Fruit fly (Drosophila melanogaster): ENCODE results near the gene Trf4-2.
A peak's percentile ranks its signal among the peaks of the same experiment; 100 is the strongest.

Trf4-2 gene

DNA sequence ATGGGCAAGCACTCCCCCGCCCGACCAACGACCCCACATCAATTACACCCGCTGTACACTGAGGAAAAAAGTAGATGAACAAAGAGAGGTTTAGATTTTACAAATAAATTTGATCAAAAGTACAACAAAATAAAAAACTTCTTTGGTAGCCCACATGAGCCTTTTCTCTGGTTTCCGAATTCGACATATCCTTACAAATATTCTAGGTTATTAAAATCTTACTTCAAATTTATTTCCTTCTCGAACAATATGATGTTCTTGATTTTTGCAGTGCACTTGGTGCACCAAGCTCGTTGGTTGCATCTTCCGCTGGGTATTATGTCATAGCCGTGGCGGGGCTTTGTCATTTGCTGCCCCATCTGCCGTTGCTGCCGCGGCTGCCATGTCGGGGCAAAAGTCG is 18.4 kb upstream of the Trf4-2 start:
- no peak for TF ChIP-seq CG17801 (GFP tag; optimal IDR thresholded peaks at IDR 0.05; ENCODE audit: partially characterized antibody)

DNA sequence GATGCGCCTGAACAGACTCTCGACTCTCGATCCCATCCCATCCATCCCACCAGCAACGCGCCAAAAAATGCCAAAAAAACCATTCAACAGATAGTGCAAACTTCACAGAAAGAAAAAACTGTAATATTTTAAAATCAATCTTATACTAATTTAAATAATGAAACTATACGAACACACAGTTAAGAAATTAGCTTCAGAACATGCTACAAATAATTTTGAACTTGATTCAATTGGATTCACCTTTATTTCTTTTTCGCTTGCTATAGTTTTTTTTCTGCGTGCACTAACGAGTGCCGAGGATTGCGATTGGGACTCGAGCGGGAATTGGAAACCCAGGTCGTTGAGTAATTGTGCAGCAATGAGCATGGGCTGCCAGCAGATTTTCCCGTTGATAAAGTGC is 17.0 kb upstream of the Trf4-2 start:
- TF ChIP-seq CG17801 (GFP tag; optimal IDR thresholded peaks at IDR 0.05; ENCODE audit: partially characterized antibody) = no peak

DNA sequence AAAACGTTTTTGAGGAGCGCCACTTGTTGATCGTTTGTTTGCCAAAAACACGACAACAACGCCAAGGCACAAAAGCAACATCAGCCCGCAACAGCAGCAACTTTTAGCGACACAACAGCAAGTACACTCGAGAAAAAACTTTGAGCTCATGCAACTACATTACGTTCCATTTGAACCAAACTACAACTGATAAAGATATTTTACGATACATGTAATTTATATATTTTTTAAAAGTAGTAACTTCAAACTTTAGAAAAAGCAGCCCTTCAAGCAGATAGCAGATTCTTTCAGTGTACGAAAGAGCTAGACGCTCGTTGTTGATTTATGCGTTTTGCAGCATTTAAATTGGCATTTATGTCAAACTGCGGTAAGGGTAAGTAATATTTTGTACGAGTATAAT is 14.9 kb upstream of the Trf4-2 start:
- TF ChIP-seq CG17801 (GFP tag; optimal IDR thresholded peaks at IDR 0.05; ENCODE audit: partially characterized antibody) = no peak

DNA sequence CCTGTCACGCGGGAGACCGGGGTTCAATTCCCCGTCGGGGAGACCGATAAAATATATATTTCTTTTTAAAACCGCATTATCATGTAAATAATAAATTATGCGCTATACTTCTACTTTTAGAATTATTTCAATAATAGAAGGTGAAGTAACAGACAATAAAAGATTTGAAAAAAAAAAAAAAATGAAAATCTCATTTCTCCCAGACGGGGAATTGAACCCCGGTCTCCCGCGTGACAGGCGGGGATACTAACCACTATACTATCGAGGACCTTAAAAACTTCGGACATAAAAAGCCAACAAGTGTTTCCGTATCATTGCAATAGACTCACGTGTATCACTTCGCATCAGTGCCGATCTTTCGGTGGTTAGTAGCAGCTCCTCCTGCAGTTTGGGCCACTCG is 10.2 kb upstream of the Trf4-2 start:
- TF ChIP-seq CG17801 (GFP tag; optimal IDR thresholded peaks at IDR 0.05; ENCODE audit: partially characterized antibody) = no peak

DNA sequence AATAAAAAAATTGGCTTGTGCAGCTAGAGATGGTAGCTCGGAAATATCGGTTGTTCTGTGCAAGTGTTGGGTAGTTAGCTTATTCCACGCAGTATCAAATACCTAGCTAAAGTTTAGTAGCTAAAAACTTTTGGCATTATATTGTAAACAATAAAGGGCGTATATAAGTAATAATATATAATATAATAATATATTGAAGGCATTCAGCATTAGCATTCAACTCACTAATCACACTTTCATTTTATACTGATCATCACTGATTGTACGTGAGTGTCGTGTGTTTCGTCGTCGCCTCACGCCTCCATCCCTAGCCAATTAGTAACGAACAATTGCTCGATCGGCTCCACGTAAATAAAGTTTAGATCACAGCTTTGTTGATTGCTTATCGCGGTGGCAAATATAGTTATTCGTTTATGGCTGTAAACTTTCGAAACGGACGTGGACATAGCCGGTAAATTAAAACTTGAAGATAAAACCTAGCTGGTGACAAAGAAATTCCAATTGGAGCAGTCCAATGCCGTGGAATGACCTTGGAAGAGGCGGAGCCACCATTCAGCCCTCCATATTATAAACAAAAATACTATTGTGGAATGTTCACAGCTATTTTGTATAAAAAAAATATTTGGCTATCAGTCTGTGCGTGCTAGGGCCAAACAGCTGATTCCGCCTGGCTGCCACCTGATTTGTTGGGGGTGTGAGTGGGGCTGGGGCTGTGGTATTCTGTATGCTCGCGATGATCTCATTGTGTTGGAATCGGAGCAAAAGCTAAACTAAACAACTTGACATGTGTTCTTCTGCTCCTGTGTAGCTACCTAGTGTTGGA is 7.0 kb upstream of the Trf4-2 start, which contains the start of the genes PIG-S, sud1 and CG11168:
Gene PIG-S, minus strand, starts transcription at position 51 of the 823 bp plus-strand sequence.
Gene sud1, minus strand, starts transcription at position 51 of the 823 bp plus-strand sequence.
Gene CG11168, plus strand, starts transcription at position 293 of the 823 bp plus-strand sequence.
- TF ChIP-seq CG17801 (GFP tag; optimal IDR thresholded peaks at IDR 0.05; ENCODE audit: partially characterized antibody) = peak; percentile 58

DNA sequence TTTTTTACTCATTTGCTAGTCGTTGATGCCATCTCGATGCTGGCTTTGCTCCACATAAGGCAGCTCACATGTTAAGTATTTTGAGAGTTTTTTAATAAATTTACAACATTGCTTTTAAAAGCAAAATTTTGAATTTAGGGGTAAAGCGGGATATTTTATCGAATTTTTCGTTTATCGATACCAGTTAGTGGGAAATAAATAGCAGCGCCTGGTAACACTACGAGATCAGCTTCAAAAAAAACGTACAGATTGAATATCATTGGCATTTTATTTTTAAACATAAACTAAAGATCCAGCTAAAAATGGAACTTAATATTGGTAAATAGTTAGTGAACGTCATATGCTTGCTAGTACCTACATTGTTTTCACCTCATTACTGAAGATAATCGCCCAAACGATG is 2.7 kb upstream of the Trf4-2 start, which contains the start of gene Mink:
Gene Mink, plus strand, starts transcription at position 204 of the 400 bp plus-strand sequence.
- TF ChIP-seq CG17801 (GFP tag; optimal IDR thresholded peaks at IDR 0.05; ENCODE audit: partially characterized antibody) = no peak

DNA sequence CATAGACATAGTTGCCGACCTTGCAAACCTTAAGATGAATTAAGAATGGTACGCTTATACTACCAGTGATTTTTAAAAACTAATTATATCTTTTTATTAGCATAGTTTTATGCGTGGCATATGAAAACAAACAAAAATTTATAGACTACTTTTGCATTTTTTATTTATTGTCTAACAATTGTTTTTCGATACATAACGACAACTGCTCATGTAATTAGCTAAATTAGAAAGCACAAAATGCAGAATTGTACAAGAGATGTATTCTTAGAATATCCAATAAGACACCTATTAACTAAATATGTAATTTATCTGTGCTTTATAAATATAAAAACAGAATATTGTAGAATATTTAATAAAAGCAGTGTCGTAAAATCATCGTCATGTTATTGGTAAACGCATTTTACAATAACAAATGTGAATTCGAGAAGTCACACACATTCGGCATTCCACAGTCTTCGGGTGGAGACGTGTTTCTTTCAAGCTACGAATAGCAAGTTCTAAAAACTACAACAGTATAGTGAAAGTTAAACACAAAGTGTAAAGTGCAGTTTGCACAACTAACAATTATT is 1.8 kb downstream of the Trf4-2 start:
- TF ChIP-seq CG17801 (GFP tag; optimal IDR thresholded peaks at IDR 0.05; ENCODE audit: partially characterized antibody) = no peak

DNA sequence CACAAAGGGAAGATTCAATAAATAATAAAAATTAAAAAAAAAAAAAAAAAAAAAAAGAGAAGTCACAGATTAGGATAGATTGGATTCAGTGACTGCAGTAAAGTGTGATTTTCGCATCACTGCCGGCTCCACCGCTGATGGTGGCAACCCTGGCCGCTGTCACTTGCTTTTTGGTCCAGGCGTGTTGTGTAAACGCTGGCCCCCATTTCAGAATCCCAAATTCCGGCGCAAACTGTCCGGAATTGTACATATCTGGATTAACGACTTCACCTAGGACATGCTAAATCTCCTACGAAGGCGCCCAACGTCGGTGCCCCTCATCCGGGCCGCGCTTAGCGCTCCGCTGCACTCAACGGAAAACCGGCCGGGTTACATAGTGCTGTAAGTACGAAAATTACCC is 6.8 kb downstream of the Trf4-2 start, which contains the start of gene CG11771:
Gene CG11771, plus strand, starts transcription at position 155 of the 400 bp plus-strand sequence.
- TF ChIP-seq CG17801 (GFP tag; optimal IDR thresholded peaks at IDR 0.05; ENCODE audit: partially characterized antibody) = no peak

DNA sequence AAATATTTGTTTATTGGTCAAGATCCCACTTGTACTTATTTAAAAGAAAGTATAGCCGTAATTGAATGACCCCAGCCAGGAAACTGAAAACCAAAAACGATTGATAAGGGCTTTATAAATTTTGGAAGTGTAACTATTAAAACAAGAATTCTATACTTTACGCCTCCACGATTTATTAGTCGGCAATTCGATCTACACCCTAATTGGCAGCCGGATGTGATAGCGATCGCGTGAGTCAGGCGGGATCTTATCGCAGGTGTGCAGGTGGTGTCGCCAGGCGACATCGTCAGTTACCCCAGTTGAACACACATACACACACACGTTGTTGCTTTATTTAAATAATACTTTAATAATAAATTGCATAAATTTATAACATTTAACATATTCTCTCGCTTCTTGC is 9.5 kb downstream of the Trf4-2 start:
- TF ChIP-seq CG17801 (GFP tag; optimal IDR thresholded peaks at IDR 0.05; ENCODE audit: partially characterized antibody) = no peak

DNA sequence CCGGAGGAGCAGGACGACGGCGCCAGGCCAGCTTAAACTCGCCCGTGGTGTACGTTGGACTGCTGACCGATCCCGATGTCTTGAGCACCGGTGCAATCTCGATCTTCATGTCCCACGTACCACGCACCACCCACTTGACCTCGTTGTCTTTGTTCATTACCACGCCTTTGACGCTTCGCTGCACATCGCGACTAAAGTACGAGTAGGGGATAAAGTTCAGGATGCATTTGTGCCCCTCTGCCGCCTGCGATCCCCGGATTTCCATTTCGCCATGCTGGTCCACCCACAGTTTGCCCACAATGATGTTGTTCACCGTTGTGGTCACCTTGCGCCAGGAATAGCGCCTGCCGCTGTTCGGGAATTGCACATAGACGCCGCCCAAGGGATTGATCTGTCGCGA is 10.7 kb downstream of the Trf4-2 start:
- no peak for TF ChIP-seq CG17801 (GFP tag; optimal IDR thresholded peaks at IDR 0.05; ENCODE audit: partially characterized antibody)

DNA sequence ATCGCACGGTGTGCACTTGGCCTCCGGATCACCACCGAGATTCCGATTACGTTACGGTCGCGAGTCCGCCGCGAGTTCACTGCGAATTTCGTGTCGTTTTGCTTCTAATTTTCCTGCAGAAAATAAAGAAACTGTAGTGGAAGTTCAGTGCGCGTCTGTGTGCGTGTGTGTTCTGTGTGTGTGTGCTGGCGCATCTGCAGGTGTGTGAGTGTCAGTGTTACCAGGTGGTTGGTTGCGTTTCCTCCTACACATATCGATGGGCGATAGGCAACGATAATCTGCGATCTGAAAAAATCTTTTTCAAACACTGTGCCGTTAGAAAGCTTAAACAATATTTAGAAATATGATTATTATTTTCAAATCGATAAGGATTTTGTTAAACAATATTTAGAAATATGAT is 13.0 kb downstream of the Trf4-2 start, which contains the start of gene Osbp:
Gene Osbp, minus strand, starts transcription at position 174 of the 400 bp plus-strand sequence.
- peak; percentile 18 for TF ChIP-seq CG17801 (GFP tag; optimal IDR thresholded peaks at IDR 0.05; ENCODE audit: partially characterized antibody)

DNA sequence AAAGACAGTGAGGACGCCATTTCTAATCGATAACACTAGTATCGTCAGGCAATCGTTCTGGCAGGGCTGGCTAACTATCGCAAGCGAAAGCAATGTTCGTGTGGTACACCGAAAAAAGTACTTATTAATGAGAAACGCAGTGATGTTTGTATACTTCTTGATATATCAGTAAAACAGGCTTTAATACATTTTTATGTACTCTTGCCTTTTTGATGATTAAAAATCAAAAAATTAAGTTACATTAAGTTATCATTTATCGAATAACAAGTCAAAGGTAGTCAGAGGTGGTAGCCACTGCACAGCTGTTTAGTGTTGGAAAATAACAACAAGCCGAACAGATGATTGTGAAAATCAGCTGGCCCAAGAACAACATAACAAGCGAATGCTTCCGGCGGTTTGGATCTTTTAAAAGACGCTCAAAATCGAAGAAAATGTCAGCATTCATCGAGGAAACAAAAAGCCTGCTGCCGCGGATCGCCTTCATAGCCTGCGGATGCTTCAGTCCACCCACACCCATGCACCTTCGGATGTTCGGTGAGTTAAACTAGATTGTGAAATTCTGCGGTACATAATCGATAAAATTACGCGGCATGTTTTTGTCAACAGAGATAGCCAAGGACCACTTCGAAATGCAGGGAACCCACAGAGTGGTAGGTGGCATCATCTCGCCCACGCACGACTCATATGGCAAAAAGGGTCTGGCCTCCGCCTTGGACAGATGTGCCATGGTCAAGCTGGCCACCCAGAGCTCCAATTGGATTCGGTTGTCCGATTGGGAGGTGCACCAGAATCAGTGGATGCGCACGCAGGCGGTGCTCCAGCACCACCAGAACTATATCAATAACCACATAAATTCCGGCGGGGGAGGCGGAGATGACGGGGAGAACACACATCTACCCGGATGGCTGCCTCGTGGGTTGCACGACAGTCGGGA is 20.2 kb downstream of the Trf4-2 start, which contains the start of the genes ssh and Nmnat:
Gene ssh, minus strand, starts transcription at position 37 of the 934 bp plus-strand sequence.
Gene Nmnat, plus strand, starts transcription at position 318 of the 934 bp plus-strand sequence.
- peak; percentile 72 for TF ChIP-seq CG17801 (GFP tag; optimal IDR thresholded peaks at IDR 0.05; ENCODE audit: partially characterized antibody)

DNA sequence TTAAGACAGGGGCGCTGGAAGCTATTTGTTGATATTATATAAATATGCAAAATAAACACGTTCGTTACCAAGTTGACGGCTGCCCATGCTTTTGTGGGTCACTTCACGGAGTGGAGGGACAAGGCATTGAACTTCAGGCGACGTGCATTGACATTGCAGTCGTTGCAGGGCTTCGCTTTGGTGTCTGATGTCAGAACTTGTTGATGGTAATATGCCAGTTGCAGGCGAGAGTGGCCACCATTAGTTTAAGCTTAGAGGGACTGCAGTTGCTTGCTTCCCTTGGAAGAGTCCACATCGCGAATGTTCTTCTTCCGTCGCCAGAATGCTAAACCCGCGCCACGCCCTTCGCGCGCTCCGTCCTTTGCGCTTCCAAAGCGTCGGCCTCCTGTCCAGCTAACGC is 22.3 kb downstream of the Trf4-2 start, which contains the start of gene mah:
Gene mah, plus strand, starts transcription at position 301 of the 400 bp plus-strand sequence.
- no peak for TF ChIP-seq CG17801 (GFP tag; optimal IDR thresholded peaks at IDR 0.05; ENCODE audit: partially characterized antibody)

DNA sequence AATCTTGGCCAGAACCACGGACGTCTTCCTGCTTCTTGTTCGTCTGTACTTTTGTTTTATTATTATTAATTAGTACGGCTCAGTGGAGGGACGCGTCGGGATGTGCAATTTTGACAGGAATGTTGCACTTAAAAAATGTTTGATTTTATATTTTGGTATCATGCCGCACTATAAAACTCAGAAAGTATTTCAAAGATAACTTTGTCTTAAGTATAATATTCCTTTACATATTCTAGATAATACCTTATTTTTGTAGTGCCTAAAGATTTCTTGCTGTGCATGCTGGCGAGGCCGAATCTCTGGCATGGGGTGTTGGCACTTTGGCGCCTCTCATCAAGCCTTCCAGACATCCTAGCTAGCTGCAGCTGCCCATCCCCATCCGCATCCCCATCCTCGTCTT is 28.1 kb downstream of the Trf4-2 start:
- no peak for TF ChIP-seq CG17801 (GFP tag; optimal IDR thresholded peaks at IDR 0.05; ENCODE audit: partially characterized antibody)

DNA sequence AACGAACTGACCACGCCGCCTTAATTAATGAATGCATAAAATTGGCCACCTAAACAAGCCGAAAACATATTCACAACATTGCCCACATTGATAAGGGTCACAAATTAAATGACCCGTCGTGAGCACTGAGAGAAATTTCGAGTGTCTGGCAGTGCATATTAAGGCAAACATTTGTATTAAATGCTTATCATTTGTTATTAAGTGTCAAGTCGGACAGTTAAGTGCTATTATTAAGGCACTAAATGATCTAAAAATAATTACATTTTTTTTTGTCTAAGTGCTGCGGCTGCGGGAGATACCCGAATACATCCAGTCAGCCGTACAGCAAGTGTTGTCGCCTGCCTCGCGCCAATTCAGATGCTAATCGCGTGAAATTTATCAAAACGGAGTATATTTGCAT is 37.5 kb downstream of the Trf4-2 start:
- no peak for TF ChIP-seq CG17801 (GFP tag; optimal IDR thresholded peaks at IDR 0.05; ENCODE audit: partially characterized antibody)

Data from ovary, adult (tissue).